Fruit fly (Drosophila melanogaster) whole organism, embryonic: ENCODE measurements around the gene CatB.

Experiments used
- Abd-B ChIP-seq: fragments of 200-800 bp; sonication (Bioruptor generic); optimal IDR thresholded peaks from 2 replicates; lab custom pipeline; 2018; ENCODE audit warnings: missing biosample characterization, mild to moderate bottlenecking, missing genetic modification characterization, moderate library complexity
- C15 ChIP-seq: fragments of 200-800 bp; sonication (Bioruptor generic); IDR thresholded peaks from 3 replicates; pipeline ENCODE4 v1.3.6; 2022; ENCODE audit warnings: missing biosample characterization, missing genetic modification characterization
- CG10543 ChIP-seq: fragments of 200-800 bp; sonication (Bioruptor generic); optimal IDR thresholded peaks from 3 replicates; lab custom pipeline; 2017; ENCODE audit warnings: missing biosample characterization, mild to moderate bottlenecking, missing genetic modification characterization, moderate library complexity
- CG11247 ChIP-seq: fragments of 200-800 bp; sonication (Bioruptor generic); IDR thresholded peaks from 2 replicates; pipeline ENCODE4 v1.3.6; 2022; ENCODE audit warnings: missing biosample characterization, missing genetic modification characterization
- CG12219 ChIP-seq: fragments of 200-800 bp; sonication (Bioruptor generic); optimal IDR thresholded peaks from 3 replicates; lab custom pipeline; 2018; ENCODE audit warnings: missing biosample characterization, mild to moderate bottlenecking, missing genetic modification characterization
- CG15073 ChIP-seq: fragments of 200-800 bp; sonication (Bioruptor generic); optimal IDR thresholded peaks from 2 replicates; lab custom pipeline; 2016; ENCODE audit warnings: missing biosample characterization, missing genetic modification characterization
- CG16815 ChIP-seq: fragments of 200-800 bp; sonication (Bioruptor generic); optimal IDR thresholded peaks from 3 replicates; lab custom pipeline; 2017; ENCODE audit warnings: missing biosample characterization, mild to moderate bottlenecking, missing genetic modification characterization
- CG17359 ChIP-seq: fragments of 200-800 bp; sonication (Bioruptor generic); optimal IDR thresholded peaks from 3 replicates; lab custom pipeline; 2018; ENCODE audit warnings: missing biosample characterization, mild to moderate bottlenecking, missing genetic modification characterization, moderate library complexity
- CG18011 ChIP-seq: fragments of 200-800 bp; sonication (Bioruptor generic); optimal IDR thresholded peaks from 2 replicates; lab custom pipeline; 2017; ENCODE audit warnings: missing biosample characterization, missing genetic modification characterization, mild to moderate bottlenecking, moderate library complexity, missing genotype
- CG1832 ChIP-seq: fragments of 200-800 bp; sonication (Bioruptor generic); optimal IDR thresholded peaks from 2 replicates; lab custom pipeline; 2017; ENCODE audit warnings: missing biosample characterization, mild to moderate bottlenecking, missing genetic modification characterization, inconsistent platforms
- CG2129 ChIP-seq: fragments of 200-800 bp; sonication (Bioruptor generic); IDR thresholded peaks from 2 replicates; pipeline ENCODE4 v1.3.6; 2022; ENCODE audit warnings: missing biosample characterization, missing genetic modification characterization; ENCODE audit not compliant: partially characterized antibody
- CG2889 ChIP-seq: fragments of 200-800 bp; sonication (Bioruptor generic); IDR thresholded peaks from 3 replicates; pipeline ENCODE4 v1.3.6; 2022; ENCODE audit warnings: missing biosample characterization, missing genetic modification characterization
- CG32532 ChIP-seq: fragments of 200-800 bp; sonication (Bioruptor generic); IDR thresholded peaks from 2 replicates; pipeline ENCODE4 v1.3.6; 2022; ENCODE audit warnings: missing biosample characterization, missing genetic modification characterization
- CG34224 ChIP-seq: fragments of 200-800 bp; sonication (Bioruptor generic); IDR thresholded peaks from 3 replicates; pipeline ENCODE4 v1.3.6; 2022; ENCODE audit warnings: missing biosample characterization, missing genetic modification characterization; ENCODE audit not compliant: partially characterized antibody
- CG34376 ChIP-seq: fragments of 200-800 bp; sonication (Bioruptor generic); optimal IDR thresholded peaks from 2 replicates; lab custom pipeline; 2018; ENCODE audit warnings: missing biosample characterization, mild to moderate bottlenecking, missing genetic modification characterization
- CG4854 ChIP-seq: fragments of 200-800 bp; sonication (Bioruptor generic); optimal IDR thresholded peaks from 2 replicates; lab custom pipeline; 2016; ENCODE audit warnings: missing biosample characterization, missing genetic modification characterization, inconsistent platforms
- CG7372 ChIP-seq: fragments of 200-800 bp; sonication (Bioruptor generic); IDR thresholded peaks from 2 replicates; pipeline ENCODE4 v1.3.6; 2022; ENCODE audit warnings: missing biosample characterization, missing genetic modification characterization
- CG8765 ChIP-seq: fragments of 200-800 bp; sonication (Bioruptor generic); IDR thresholded peaks from 2 replicates; pipeline ENCODE4 v1.3.6; 2022; ENCODE audit warnings: missing biosample characterization, missing genetic modification characterization
- CkIIα-i1 ChIP-seq: fragments of 200-800 bp; sonication (Bioruptor generic); IDR thresholded peaks from 2 replicates; pipeline ENCODE4 v1.3.6; 2022; ENCODE audit warnings: missing biosample characterization, missing genetic modification characterization
- D19B ChIP-seq: fragments of 200-800 bp; sonication (Bioruptor generic); optimal IDR thresholded peaks from 2 replicates; lab custom pipeline; 2017; ENCODE audit warnings: missing biosample characterization, mild to moderate bottlenecking, missing genetic modification characterization
- Deaf1 ChIP-seq: fragments of 200-800 bp; optimal IDR thresholded peaks from 3 replicates; lab custom pipeline; 2019; ENCODE audit warnings: missing biosample characterization, mild to moderate bottlenecking, missing genetic modification characterization, moderate library complexity
- Doc2 ChIP-seq: fragments of 200-800 bp; sonication (Bioruptor generic); IDR thresholded peaks from 2 replicates; pipeline ENCODE4 v1.3.6; 2022; ENCODE audit warnings: missing biosample characterization, missing genetic modification characterization
- Hr39 ChIP-seq: fragments of >200 bp; optimal IDR thresholded peaks from 2 replicates; lab custom pipeline; 2017
- MBD-R2 ChIP-seq: fragments of 200-800 bp; sonication (Bioruptor generic); IDR thresholded peaks from 2 replicates; pipeline ENCODE4 v1.3.6; 2022; ENCODE audit warnings: missing biosample characterization, missing genetic modification characterization
- MESR4 ChIP-seq: fragments of 200-800 bp; sonication (Bioruptor generic); optimal IDR thresholded peaks from 2 replicates; lab custom pipeline; 2018; ENCODE audit warnings: missing biosample characterization, mild to moderate bottlenecking, missing genetic modification characterization, moderate library complexity
- Max ChIP-seq: fragments of 200-800 bp; sonication (Bioruptor generic); optimal IDR thresholded peaks from 2 replicates; lab custom pipeline; 2016; ENCODE audit warnings: missing biosample characterization, mild to moderate bottlenecking, missing genetic modification characterization
- Myb ChIP-seq: fragments of 200-800 bp; sonication (Bioruptor generic); optimal IDR thresholded peaks from 2 replicates; lab custom pipeline; 2016; ENCODE audit warnings: missing biosample characterization, missing genetic modification characterization
- Nf-YA ChIP-seq: fragments of 200-800 bp; sonication (Bioruptor generic); IDR thresholded peaks from 2 replicates; pipeline ENCODE4 v1.3.6; 2022; ENCODE audit warnings: missing biosample characterization, missing genetic modification characterization
- Ssrp ChIP-seq: fragments of 200-800 bp; sonication (Bioruptor generic); optimal IDR thresholded peaks from 2 replicates; lab custom pipeline; 2018; ENCODE audit warnings: missing biosample characterization, mild to moderate bottlenecking, missing genetic modification characterization, moderate library complexity
- Taf1 ChIP-seq: fragments of 200-800 bp; sonication (Bioruptor generic); IDR thresholded peaks from 2 replicates; pipeline ENCODE4 v1.3.6; 2022; ENCODE audit warnings: missing biosample characterization, missing genetic modification characterization
- al ChIP-seq: fragments of 200-800 bp; sonication (Bioruptor generic); IDR thresholded peaks from 2 replicates; pipeline ENCODE4 v1.3.6; 2022; ENCODE audit warnings: missing biosample characterization, missing genetic modification characterization
- bcd ChIP-seq: fragments of 200-800 bp; sonication (Bioruptor generic); optimal IDR thresholded peaks from 2 replicates; lab custom pipeline; 2017; ENCODE audit warnings: missing biosample characterization, mild to moderate bottlenecking, missing genetic modification characterization
- chinmo ChIP-seq: fragments of 200-800 bp; sonication (Bioruptor generic); IDR thresholded peaks from 4 replicates; pipeline ENCODE4 v1.3.6; 2022; ENCODE audit warnings: missing biosample characterization, missing genetic modification characterization; ENCODE audit not compliant: partially characterized antibody
- crol ChIP-seq: fragments of 200-800 bp; sonication (Bioruptor generic); IDR thresholded peaks from 2 replicates; pipeline ENCODE4 v1.3.6; 2022; ENCODE audit warnings: missing biosample characterization, missing genetic modification characterization
- danr ChIP-seq: fragments of 200-800 bp; sonication (Bioruptor generic); IDR thresholded peaks from 2 replicates; pipeline ENCODE4 v1.3.6; 2022; ENCODE audit warnings: missing biosample characterization, missing genetic modification characterization
- dati ChIP-seq: fragments of 200-800 bp; sonication (Bioruptor generic); IDR thresholded peaks from 2 replicates; pipeline ENCODE4 v1.3.6; 2022; ENCODE audit warnings: missing biosample characterization, missing genetic modification characterization
- ewg ChIP-seq: fragments of 200-800 bp; sonication (Bioruptor generic); optimal IDR thresholded peaks from 3 replicates; lab custom pipeline; 2017; ENCODE audit warnings: mild to moderate bottlenecking, missing biosample characterization, missing genetic modification reagents, missing genetic modification characterization
- fru ChIP-seq: fragments of >200 bp; optimal IDR thresholded peaks from 2 replicates; lab custom pipeline; 2017
- grn ChIP-seq: fragments of 200-800 bp; sonication (Bioruptor generic); optimal IDR thresholded peaks from 3 replicates; lab custom pipeline; 2017; ENCODE audit warnings: missing biosample characterization, missing genetic modification characterization
- insv ChIP-seq, 2 experiments: fragments of 200-800 bp; sonication (Bioruptor generic); optimal IDR thresholded peaks; 3 replicates each; lab custom pipeline; 2016 to 2018; ENCODE audit warnings: missing biosample characterization in 2 of 2, missing genetic modification characterization in 2 of 2
- jing ChIP-seq: fragments of 200-800 bp; sonication (Bioruptor generic); optimal IDR thresholded peaks from 2 replicates; lab custom pipeline; 2018; ENCODE audit warnings: missing biosample characterization, mild to moderate bottlenecking, missing genetic modification characterization
- klu ChIP-seq: fragments of 200-800 bp; sonication (Bioruptor generic); IDR thresholded peaks from 2 replicates; pipeline ENCODE4 v1.3.6; 2022; ENCODE audit warnings: missing biosample characterization, missing genetic modification characterization
- mirr ChIP-seq: fragments of 200-800 bp; sonication (Bioruptor generic); optimal IDR thresholded peaks from 3 replicates; lab custom pipeline; 2018; ENCODE audit warnings: missing biosample characterization, mild to moderate bottlenecking, missing genetic modification characterization
- pan ChIP-seq, 4 experiments: fragments of >200 bp in 3 of 4; fragments of 200-800 bp in 1 of 4; sonication (Bioruptor generic) in 1 of 4; optimal IDR thresholded peaks in 3 of 4; IDR thresholded peaks in 1 of 4; 2 replicates each; pipeline versions ENCODE4 v1.3.6 to Lab custom; 2017 to 2022; ENCODE audit warnings: missing biosample characterization in 2 of 4, missing genetic modification characterization in 2 of 4, mixed read lengths in 1 of 4
- phol ChIP-seq: fragments of 200-800 bp; sonication (Bioruptor generic); optimal IDR thresholded peaks from 3 replicates; lab custom pipeline; 2018; ENCODE audit warnings: missing biosample characterization, mild to moderate bottlenecking, missing genetic modification characterization, moderate library complexity
- pita ChIP-seq: fragments of 200-800 bp; sonication (Bioruptor generic); optimal IDR thresholded peaks from 2 replicates; lab custom pipeline; 2017; ENCODE audit warnings: missing biosample characterization, mild to moderate bottlenecking, missing genetic modification characterization
- ranshi ChIP-seq: fragments of 200-800 bp; sonication (Bioruptor generic); IDR thresholded peaks from 2 replicates; pipeline ENCODE4 v1.3.6; 2022; ENCODE audit warnings: missing biosample characterization, missing genetic modification characterization
- so ChIP-seq: fragments of 200-800 bp; sonication (Bioruptor generic); IDR thresholded peaks from 3 replicates; pipeline ENCODE4 v1.3.6; 2022; ENCODE audit warnings: missing biosample characterization, missing genetic modification characterization
- stc ChIP-seq: fragments of 200-800 bp; sonication (Bioruptor generic); IDR thresholded peaks from 2 replicates; pipeline ENCODE4 v1.3.6; 2022; ENCODE audit warnings: missing biosample characterization, missing genetic modification characterization

CatB gene

DNA sequence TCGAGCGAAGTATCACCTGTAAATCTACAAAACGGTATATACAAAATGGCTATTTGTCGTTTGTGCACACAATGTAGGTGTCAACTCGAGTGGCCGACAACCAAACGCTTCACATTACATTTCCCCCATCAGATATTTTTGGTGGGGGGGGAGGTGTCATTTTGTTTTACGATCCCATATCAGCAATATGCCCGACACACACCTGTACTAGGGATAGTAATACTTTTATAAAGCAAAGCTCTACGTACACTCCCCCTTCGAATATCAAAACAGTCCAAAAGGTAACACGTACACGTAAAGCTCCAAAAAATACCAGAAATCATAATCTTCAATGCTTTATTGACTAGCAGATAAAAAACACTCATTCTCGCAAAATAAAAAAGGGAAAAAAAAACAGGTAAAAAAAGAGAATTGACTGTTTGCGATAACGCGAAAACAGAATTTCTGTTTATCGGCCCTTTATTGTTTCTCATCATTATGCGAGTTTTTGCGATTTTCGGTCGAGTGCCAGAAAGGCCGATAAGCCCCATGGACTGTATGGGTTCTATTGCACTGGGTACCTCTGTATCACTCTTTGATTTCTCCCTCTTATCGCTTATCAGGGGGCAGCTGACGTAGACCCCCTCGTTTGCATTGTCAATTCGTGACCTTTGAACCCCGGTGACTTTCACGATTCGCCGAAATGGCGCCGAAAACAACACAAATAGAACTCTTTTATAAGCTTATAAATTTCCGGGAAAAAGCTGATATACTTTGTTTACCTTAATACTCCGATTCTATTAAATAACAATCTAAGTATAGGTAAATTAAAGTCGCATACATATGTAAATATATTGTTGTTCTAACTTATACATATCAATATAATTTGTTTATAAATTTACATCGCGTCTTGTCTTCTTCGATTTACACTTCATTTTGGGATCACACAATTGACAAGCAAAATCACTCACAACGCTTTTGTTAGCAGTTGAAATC lies at the start of gene CatB:
CatB (plus strand) TSS at position 925 of the 975 bp plus-strand sequence.
- no peak for TF ChIP-seq Myb (GFP tag; lab: Kevin White, UChicago)
- TF ChIP-seq klu (GFP tag; lab: Robert Waterston, UW), result no peak
- TF ChIP-seq so, result no peak
- TF ChIP-seq CG12219 (GFP tag; lab: Kevin White, UChicago), result no peak
- no peak for TF ChIP-seq Doc2 (GFP tag; lab: Robert Waterston, UW)
- TF ChIP-seq ranshi (GFP tag; lab: Robert Waterston, UW), result no peak
- TF ChIP-seq pan (optimal IDR thresholded peaks at IDR 0.05; lab: Kevin White, UChicago), result no peak
- TF ChIP-seq pan (GFP tag; optimal IDR thresholded peaks at IDR 0.05 in 1 of 2, IDR thresholded peaks at IDR 0.05 in 1 of 2), result no peak
- TF ChIP-seq insv (GFP tag; optimal IDR thresholded peaks at IDR 0.05; lab: Kevin White, UChicago), result no peak
- no peak for TF ChIP-seq pita
- no peak for TF ChIP-seq jing
- TF ChIP-seq MBD-R2, result no peak
- TF ChIP-seq CG16815 (GFP tag; lab: Kevin White, UChicago), result no peak
- TF ChIP-seq CG17359 (tag; lab: Kevin White, UChicago), result no peak
- no peak for TF ChIP-seq Abd-B (GFP tag; lab: Kevin White, UChicago)
- no peak for TF ChIP-seq phol
- no peak for TF ChIP-seq al (GFP tag; lab: Robert Waterston, UW)
- TF ChIP-seq CG4854 (GFP tag; lab: Kevin White, UChicago), result no peak
- TF ChIP-seq CG15073 (GFP tag; lab: Kevin White, UChicago), result no peak
- TF ChIP-seq mirr (GFP tag; lab: Kevin White, UChicago), result peak; percentile 95
- TF ChIP-seq Hr39 (lab: Kevin White, UChicago), result no peak
- no peak for TF ChIP-seq CG2129
- no peak for TF ChIP-seq ewg
- TF ChIP-seq Taf1 (GFP tag; lab: Robert Waterston, UW), result no peak
- TF ChIP-seq crol (GFP tag; lab: Robert Waterston, UW), result peak; percentile 25; the same call in 1 of the 2 replicates
- no peak for TF ChIP-seq Ssrp (tag; lab: Kevin White, UChicago)
- TF ChIP-seq Max (GFP tag; lab: Kevin White, UChicago), result no peak
- TF ChIP-seq CG32532 (GFP tag; lab: Robert Waterston, UW), result 0 out of 2 replicates have a peak, but pooled peaks have one; percentile 10
- TF ChIP-seq D19B (GFP tag; lab: Kevin White, UChicago), result no peak
- no peak for TF ChIP-seq CG7372 (GFP tag; lab: Robert Waterston, UW)
- no peak for TF ChIP-seq CG2889 (GFP tag; lab: Robert Waterston, UW)
- no peak for TF ChIP-seq CG11247 (GFP tag; lab: Robert Waterston, UW)
- TF ChIP-seq CG34376 (GFP tag; lab: Kevin White, UChicago), result peak; percentile 79
- peak; percentile 20 for TF ChIP-seq CG10543 (GFP tag; lab: Kevin White, UChicago)
- TF ChIP-seq chinmo (GFP tag; lab: Robert Waterston, UW), result 0 out of 4 replicates have a peak, but pooled peaks have one; percentile 15
- TF ChIP-seq Nf-YA (GFP tag; lab: Robert Waterston, UW), result no peak
- TF ChIP-seq grn (GFP tag; lab: Kevin White, UChicago), result peak; percentile 84
- no peak for TF ChIP-seq C15 (GFP tag; lab: Robert Waterston, UW)
- no peak for TF ChIP-seq dati (GFP tag; lab: Robert Waterston, UW)
- peak; percentile 29 for TF ChIP-seq Deaf1 (tag; lab: Kevin White, UChicago)
- no peak for TF ChIP-seq CG34224 (GFP tag; lab: Robert Waterston, UW)
- TF ChIP-seq CG1832 (GFP tag; lab: Kevin White, UChicago), result no peak
- no peak for TF ChIP-seq fru (lab: Kevin White, UChicago)
- TF ChIP-seq stc, result no peak
- TF ChIP-seq bcd (GFP tag; lab: Kevin White, UChicago), result no peak
- no peak for TF ChIP-seq CkIIα-i1 (GFP tag; lab: Robert Waterston, UW)
- TF ChIP-seq CG8765, result no peak
- TF ChIP-seq MESR4 (GFP tag; lab: Kevin White, UChicago), result no peak
- no peak for TF ChIP-seq CG18011 (GFP tag; lab: Kevin White, UChicago)
- TF ChIP-seq danr (GFP tag; lab: Robert Waterston, UW), result no peak
